Worm (Caenorhabditis elegans) whole organism, late embryonic: ENCODE data around the gene klp-19.
A peak's percentile ranks its signal among the peaks of the same experiment; 100 is the strongest.

Experiments
- C08G9.2 ChIP-seq: sonication (generic microtip); optimal IDR thresholded peaks from 2 replicates; lab custom pipeline; 2016; ENCODE audit warnings: mild to moderate bottlenecking, missing genetic modification characterization, moderate library complexity, missing compliant biosample characterization
- K02D7.2 ChIP-seq: sonication (generic microtip); optimal IDR thresholded peaks from 2 replicates; lab custom pipeline; 2017; ENCODE audit warnings: mild to moderate bottlenecking, missing genetic modification characterization, missing compliant biosample characterization
- T23F11.4 ChIP-seq: fragments of 200-800 bp; sonication (Bioruptor generic); optimal IDR thresholded peaks from 2 replicates; lab custom pipeline; 2018; ENCODE audit warnings: mild to moderate bottlenecking, missing genetic modification characterization, missing compliant biosample characterization
- Y22D7AL.16 ChIP-seq: sonication (generic microtip); optimal IDR thresholded peaks from 2 replicates; lab custom pipeline; 2016; ENCODE audit warnings: missing genetic modification characterization, missing compliant biosample characterization
- ama-1 ChIP-seq: fragments of 150-350 bp; optimal IDR thresholded peaks from 2 replicates; lab custom pipeline; 2014
- ceh-18 ChIP-seq: sonication (generic microtip); optimal IDR thresholded peaks from 2 replicates; lab custom pipeline; 2016; ENCODE audit warnings: missing genetic modification characterization, missing compliant biosample characterization
- ceh-19 ChIP-seq: fragments of 200-800 bp; sonication (Bioruptor generic); optimal IDR thresholded peaks from 2 replicates; lab custom pipeline; 2018; ENCODE audit warnings: mild to moderate bottlenecking, missing genetic modification characterization, missing compliant biosample characterization
- ceh-2 ChIP-seq: sonication (generic microtip); optimal IDR thresholded peaks from 2 replicates; lab custom pipeline; 2016; ENCODE audit warnings: missing genotype, missing genetic modification characterization, missing compliant biosample characterization
- ceh-30 ChIP-seq: fragments of 150-350 bp; optimal IDR thresholded peaks from 2 replicates; lab custom pipeline; 2014; ENCODE audit warnings: missing biosample characterization, missing genetic modification characterization
- ceh-31 ChIP-seq: sonication (generic microtip); optimal IDR thresholded peaks from 2 replicates; lab custom pipeline; 2016; ENCODE audit warnings: missing genetic modification characterization, missing compliant biosample characterization
- ceh-34 ChIP-seq: sonication (generic microtip); optimal IDR thresholded peaks from 2 replicates; lab custom pipeline; 2016; ENCODE audit warnings: mild to moderate bottlenecking, missing genetic modification characterization, missing compliant biosample characterization
- dve-1 ChIP-seq: sonication (generic microtip); optimal IDR thresholded peaks from 2 replicates; lab custom pipeline; 2017; ENCODE audit warnings: antibody characterized with exemption, mild to moderate bottlenecking, missing genetic modification characterization, missing compliant biosample characterization
- fkh-10 ChIP-seq: fragments of 150-350 bp; optimal IDR thresholded peaks from 2 replicates; lab custom pipeline; 2014; ENCODE audit warnings: missing biosample characterization, missing genetic modification reagents, missing genetic modification characterization
- fkh-6 ChIP-seq: sonication (generic microtip); optimal IDR thresholded peaks from 2 replicates; lab custom pipeline; 2016; ENCODE audit warnings: missing genetic modification characterization, missing compliant biosample characterization
- hlh-15 ChIP-seq: sonication (generic microtip); optimal IDR thresholded peaks from 2 replicates; lab custom pipeline; 2016; ENCODE audit warnings: missing genetic modification characterization, missing compliant biosample characterization
- hlh-6 ChIP-seq: sonication (generic microtip); optimal IDR thresholded peaks from 2 replicates; lab custom pipeline; 2016; ENCODE audit warnings: missing genotype, missing genetic modification characterization, missing compliant biosample characterization
- lin-11 ChIP-seq: fragments of 200-800 bp; sonication (Bioruptor generic); optimal IDR thresholded peaks from 2 replicates; lab custom pipeline; 2018; ENCODE audit warnings: mild to moderate bottlenecking, missing genetic modification characterization, missing compliant biosample characterization
- nfya-1 ChIP-seq: sonication (generic microtip); optimal IDR thresholded peaks from 2 replicates; lab custom pipeline; 2017; ENCODE audit warnings: missing genetic modification characterization, mild to moderate bottlenecking, missing compliant biosample characterization, antibody characterized with exemption, moderate library complexity
- npax-4 ChIP-seq: sonication (generic microtip); optimal IDR thresholded peaks from 2 replicates; lab custom pipeline; 2016; ENCODE audit warnings: missing genetic modification characterization, missing compliant biosample characterization
- pag-3 ChIP-seq: sonication (generic microtip); optimal IDR thresholded peaks from 2 replicates; lab custom pipeline; 2016; ENCODE audit warnings: missing compliant biosample characterization, missing genetic modification characterization, borderline replicate concordance
- pros-1 ChIP-seq: fragments of 150-350 bp; optimal IDR thresholded peaks from 2 replicates; lab custom pipeline; 2014; ENCODE audit warnings: missing biosample characterization, missing genetic modification reagents, missing genetic modification characterization
- ref-2 ChIP-seq: sonication (generic microtip); optimal IDR thresholded peaks from 2 replicates; lab custom pipeline; 2016; ENCODE audit warnings: missing genetic modification characterization, missing compliant biosample characterization
- tbx-7 ChIP-seq: sonication (generic microtip); optimal IDR thresholded peaks from 2 replicates; lab custom pipeline; 2016; ENCODE audit warnings: missing genotype, missing genetic modification characterization, missing compliant biosample characterization
- ttx-3 ChIP-seq: sonication (generic microtip); optimal IDR thresholded peaks from 2 replicates; lab custom pipeline; 2016; ENCODE audit warnings: missing genetic modification reagents, missing genetic modification characterization, missing compliant biosample characterization
- unc-42 ChIP-seq: sonication (generic microtip); optimal IDR thresholded peaks from 2 replicates; lab custom pipeline; 2016; ENCODE audit warnings: missing genotype, missing genetic modification characterization, missing compliant biosample characterization
- unc-55 ChIP-seq: sonication (generic microtip); optimal IDR thresholded peaks from 2 replicates; lab custom pipeline; 2017; ENCODE audit warnings: missing biosample characterization, missing genetic modification reagents, missing genetic modification characterization
- zip-5 ChIP-seq: sonication (generic microtip); optimal IDR thresholded peaks from 2 replicates; lab custom pipeline; 2016; ENCODE audit warnings: missing genetic modification characterization, missing compliant biosample characterization
- ztf-16 ChIP-seq: sonication (generic microtip); optimal IDR thresholded peaks from 2 replicates; lab custom pipeline; 2017; ENCODE audit warnings: missing genetic modification characterization, missing compliant biosample characterization

The klp-19 gene

ce11 chrIII:13260344-13260743, 46.7 kb downstream of the klp-19 start:
- TF ChIP-seq ztf-16 (no peak), T23F11.4 (GFP tag; lab: Kevin White, UChicago) (no peak), pag-3 (tag; lab: Kevin White, UChicago) (no peak), fkh-6 (no peak), hlh-6 (tag; lab: Kevin White, UChicago) (no peak)
- TF ChIP-seq, all 69 proteins: peak for 0

ce11 chrIII:13258752-13259151, 48.3 kb downstream of the klp-19 start:
- TF ChIP-seq C08G9.2 (tag; lab: Kevin White, UChicago) (no peak), nfya-1 (peak; percentile 29)
- TF ChIP-seq, all 69 proteins: peak for 1

ce11 chrIII:13258163-13258562, 48.9 kb downstream of the klp-19 start:
- peak; percentile 1 for TF ChIP-seq unc-55
- TF ChIP-seq ceh-2: no peak
- no peak for TF ChIP-seq C08G9.2 (tag; lab: Kevin White, UChicago)
- peak; percentile 71 for TF ChIP-seq ceh-31 (tag; lab: Kevin White, UChicago)
- TF ChIP-seq dve-1 (tag; lab: Kevin White, UChicago): no peak
- no peak for TF ChIP-seq ttx-3 (tag; lab: Kevin White, UChicago)
- TF ChIP-seq npax-4: no peak
- TF ChIP-seq unc-42 (tag; lab: Kevin White, UChicago): peak; percentile 65
- peak; percentile 67 for TF ChIP-seq ceh-34 (tag; lab: Kevin White, UChicago)
- no peak for TF ChIP-seq fkh-6
- no peak for TF ChIP-seq ceh-30 (tag; lab: Kevin White, UChicago)
- peak; percentile 63 for TF ChIP-seq ceh-19
- no peak for TF ChIP-seq pros-1 (tag; lab: Kevin White, UChicago)
- TF ChIP-seq ama-1: no peak
- TF ChIP-seq zip-5 (tag; lab: Kevin White, UChicago): no peak
- peak; percentile 41 for TF ChIP-seq nfya-1
- peak; percentile 51 for TF ChIP-seq ref-2 (tag; lab: Kevin White, UChicago)
- TF ChIP-seq tbx-7 (tag; lab: Kevin White, UChicago): no peak

- TF ChIP-seq K02D7.2 (tag; lab: Kevin White, UChicago) (peak; percentile 8), ceh-2 (no peak), fkh-10 (GFP tag; lab: Kevin White, UChicago) (no peak), nfya-1 (peak; percentile 30), hlh-15 (no peak), ceh-18 (tag; lab: Kevin White, UChicago) (no peak)
These were observed 50.6 kb downstream of the klp-19 start, which contains the start of gene F56A8.3 for ce11 chrIII:13256438-13256928. TSS of gene F56A8.3 (plus strand) at chrIII:13256878.

- TF ChIP-seq lin-11 (no peak), Y22D7AL.16 (no peak)
These were observed 52.8 kb downstream of the klp-19 start, which contains the start of gene F56A8.9 for ce11 chrIII:13254178-13254725. TSS of gene F56A8.9 (plus strand) at chrIII:13254675.
